Worm (Caenorhabditis elegans) whole organism, midembryonic: ENCODE results near the gene Y53G8AL.3.

Experiments
- T22C8.4 ChIP-seq: fragments of 200-800 bp; sonication (Bioruptor generic); IDR thresholded peaks from 2 replicates; pipeline ENCODE4 v1.3.6; 2022; ENCODE audit warnings: missing genetic modification characterization, missing compliant biosample characterization
- cog-1 ChIP-seq: sonication (generic microtip); optimal IDR thresholded peaks from 2 replicates; lab custom pipeline; 2016; ENCODE audit warnings: missing genetic modification characterization, missing compliant biosample characterization
- flt-1 ChIP-seq: fragments of 200-800 bp; sonication (Bioruptor generic); IDR thresholded peaks from 2 replicates; pipeline ENCODE4 v1.3.6; 2022; ENCODE audit warnings: missing genetic modification characterization, missing compliant biosample characterization
- klf-2 ChIP-seq: fragments of 200-800 bp; sonication (Bioruptor generic); conservative IDR thresholded peaks from 2 replicates; pipeline ENCODE4 v1.3.6; 2022; ENCODE audit warnings: missing genetic modification reagents, missing genetic modification characterization, missing compliant biosample characterization
- med-1 ChIP-seq: sonication (generic microtip); optimal IDR thresholded peaks from 2 replicates; lab custom pipeline; 2017; ENCODE audit warnings: missing genetic modification characterization, mild to moderate bottlenecking, missing compliant biosample characterization, antibody characterized with exemption, missing genetic modification reagents; ENCODE audit not compliant: insufficient read depth
- ref-1 ChIP-seq: fragments of 200-800 bp; sonication (Bioruptor generic); conservative IDR thresholded peaks from 2 replicates; pipeline ENCODE4 v1.3.6; 2022; ENCODE audit warnings: missing genetic modification reagents, missing genetic modification characterization, missing compliant biosample characterization
- tab-1 ChIP-seq: fragments of 200-800 bp; sonication (Bioruptor generic); IDR thresholded peaks from 2 replicates; pipeline ENCODE4 v1.3.6; 2022; ENCODE audit warnings: missing genetic modification characterization, missing compliant biosample characterization
- ztf-23 ChIP-seq: fragments of 200-800 bp; sonication (Bioruptor generic); IDR thresholded peaks from 2 replicates; pipeline ENCODE4 v1.3.6; 2022; ENCODE audit warnings: missing genetic modification reagents, missing genetic modification characterization, missing compliant biosample characterization
- ztf-29 ChIP-seq: fragments of 200-800 bp; sonication (Bioruptor generic); IDR thresholded peaks from 2 replicates; pipeline ENCODE4 v1.3.6; 2022; ENCODE audit warnings: missing genetic modification reagents, missing genetic modification characterization, missing compliant biosample characterization

DNA sequence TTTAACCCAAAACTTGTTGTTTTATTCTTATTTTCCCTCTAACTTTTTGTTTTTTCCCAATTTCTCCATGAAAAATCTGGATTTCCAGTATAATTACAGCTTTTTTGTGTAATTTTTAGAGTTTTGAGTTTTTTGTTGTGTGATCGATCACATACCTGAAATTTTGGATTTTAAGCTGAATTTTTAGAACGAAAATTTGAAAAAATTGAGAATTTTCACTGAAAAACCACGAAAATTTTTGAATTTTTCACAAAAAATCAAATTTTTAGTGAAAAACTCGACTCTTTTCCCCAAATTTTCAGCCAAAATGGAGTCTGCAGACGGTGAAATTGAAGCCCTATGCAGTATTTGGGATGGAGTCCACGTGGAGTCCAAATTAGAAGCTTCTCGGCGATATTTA, 44.2 kb upstream of the Y53G8AL.3 start, which contains the start of gene Y53G8AR.5:
- no peak for TF ChIP-seq tab-1 (GFP tag; lab: Robert Waterston, UW)
- no peak for TF ChIP-seq flt-1
- TF ChIP-seq klf-2 (GFP tag; lab: Robert Waterston, UW) = no peak
- TF ChIP-seq cog-1 (tag; lab: Kevin White, UChicago) = no peak
- TF ChIP-seq med-1 = no peak
- no peak for TF ChIP-seq ztf-23 (GFP tag; lab: Robert Waterston, UW)
- TF ChIP-seq ref-1 (GFP tag; lab: Robert Waterston, UW) = no peak
- TF ChIP-seq T22C8.4 (GFP tag; lab: Robert Waterston, UW) = no peak
- no peak for TF ChIP-seq ztf-29 (GFP tag; lab: Robert Waterston, UW)
